Worm (Caenorhabditis elegans) whole organism, L1 larva: ENCODE results near the gene ZK643.2.

Experiments
- C04F5.9 ChIP-seq: sonication (generic microtip); optimal IDR thresholded peaks from 2 replicates; lab custom pipeline; 2016; ENCODE audit warnings: missing genetic modification characterization, missing compliant biosample characterization
- C16A3.4 ChIP-seq: fragments of 150-350 bp; optimal IDR thresholded peaks from 2 replicates; lab custom pipeline; 2014; ENCODE audit warnings: missing biosample characterization, missing genetic modification characterization
- C34B4.2 ChIP-seq: sonication (generic microtip); optimal IDR thresholded peaks from 2 replicates; lab custom pipeline; 2017; ENCODE audit warnings: mild to moderate bottlenecking, missing genetic modification characterization, missing compliant biosample characterization
- F16B12.6 ChIP-seq: fragments of 150-350 bp; optimal IDR thresholded peaks from 2 replicates; lab custom pipeline; 2014; ENCODE audit warnings: missing biosample characterization, missing genetic modification characterization
- Y116A8C.19 ChIP-seq: sonication (generic microtip); optimal IDR thresholded peaks from 2 replicates; lab custom pipeline; 2016; ENCODE audit warnings: missing compliant biosample characterization, missing genetic modification characterization, borderline replicate concordance
- aha-1 ChIP-seq: fragments of 150-350 bp; optimal IDR thresholded peaks from 2 replicates; lab custom pipeline; 2014; ENCODE audit warnings: missing biosample characterization, missing genetic modification characterization
- aly-2 ChIP-seq: fragments of 150-350 bp; optimal IDR thresholded peaks from 2 replicates; lab custom pipeline; 2014; ENCODE audit warnings: missing biosample characterization, missing genetic modification characterization
- ama-1 ChIP-seq: fragments of 150-350 bp; optimal IDR thresholded peaks from 2 replicates; lab custom pipeline; 2014
- blmp-1 ChIP-seq: fragments of 150-350 bp; optimal IDR thresholded peaks from 2 replicates; lab custom pipeline; 2014; ENCODE audit warnings: missing biosample characterization, missing genetic modification characterization
- ceh-63 ChIP-seq: fragments of 200-800 bp; sonication (Bioruptor generic); optimal IDR thresholded peaks from 2 replicates; lab custom pipeline; 2018; ENCODE audit warnings: mild to moderate bottlenecking, missing genetic modification characterization, missing compliant biosample characterization
- ceh-8 ChIP-seq: fragments of 200-800 bp; sonication (Bioruptor generic); optimal IDR thresholded peaks from 2 replicates; lab custom pipeline; 2018; ENCODE audit warnings: mild to moderate bottlenecking, missing genetic modification characterization, moderate library complexity, missing compliant biosample characterization
- ceh-82 ChIP-seq, 3 experiments: fragments of 150-350 bp in 1 of 3; sonication (generic microtip) in 2 of 3; optimal IDR thresholded peaks; 2 replicates each; lab custom pipeline; 2014 to 2017; ENCODE audit warnings: missing biosample characterization in 3 of 3, missing genetic modification characterization in 3 of 3
- ceh-90 ChIP-seq: sonication (generic microtip); optimal IDR thresholded peaks from 2 replicates; lab custom pipeline; 2016; ENCODE audit warnings: missing genetic modification characterization, missing compliant biosample characterization
- ces-1 ChIP-seq: fragments of 150-350 bp; optimal IDR thresholded peaks from 2 replicates; lab custom pipeline; 2014; ENCODE audit warnings: missing biosample characterization, missing genetic modification reagents, missing genetic modification characterization
- dpl-1 ChIP-seq, 3 experiments: fragments of 150-350 bp in 2 of 3; sonication (generic microtip) in 1 of 3; optimal IDR thresholded peaks; 2 replicates each; lab custom pipeline; 2014 to 2017; ENCODE audit warnings: missing biosample characterization in 3 of 3, missing genetic modification characterization in 3 of 3, missing genetic modification reagents in 3 of 3
- efl-1 ChIP-seq, 4 experiments: fragments of 150-350 bp; optimal IDR thresholded peaks in 3 of 4; peaks in 1 of 4; 1 replicate in 1 of 4; 2 replicates in 3 of 4; lab custom pipeline; 2014; ENCODE audit warnings: missing biosample characterization in 2 of 4, missing genetic modification characterization in 2 of 4, missing genetic modification reagents in 2 of 4
- efl-3 ChIP-seq: fragments of 200-800 bp; sonication (Bioruptor generic); optimal IDR thresholded peaks from 2 replicates; lab custom pipeline; 2018; ENCODE audit warnings: mild to moderate bottlenecking, missing genetic modification characterization, missing compliant biosample characterization
- egl-13 ChIP-seq: sonication (generic microtip); optimal IDR thresholded peaks from 2 replicates; lab custom pipeline; 2016; ENCODE audit warnings: missing genotype, missing genetic modification reagents, missing genetic modification characterization, missing compliant biosample characterization
- egl-27 ChIP-seq, 2 experiments: fragments of 150-350 bp in 1 of 2; sonication (generic microtip); optimal IDR thresholded peaks; 3 replicates each; lab custom pipeline; 2017 to 2018; ENCODE audit warnings: missing biosample characterization in 2 of 2, missing genetic modification characterization in 2 of 2, missing genetic modification reagents in 2 of 2
- fkh-4 ChIP-seq: sonication (generic microtip); optimal IDR thresholded peaks from 2 replicates; lab custom pipeline; 2016; ENCODE audit warnings: missing compliant biosample characterization, missing genetic modification characterization, borderline replicate concordance
- hpl-2 ChIP-seq: fragments of 150-350 bp; optimal IDR thresholded peaks from 2 replicates; lab custom pipeline; 2014; ENCODE audit warnings: missing biosample characterization, missing genetic modification reagents, missing genetic modification characterization
- irx-1 ChIP-seq: sonication (generic microtip); optimal IDR thresholded peaks from 2 replicates; lab custom pipeline; 2016; ENCODE audit warnings: missing genetic modification characterization, missing compliant biosample characterization
- isw-1 ChIP-seq: fragments of 200-800 bp; sonication (Bioruptor generic); IDR thresholded peaks from 2 replicates; pipeline ENCODE4 v1.3.6; 2022; ENCODE audit warnings: missing genetic modification characterization, missing compliant biosample characterization
- lin-14 ChIP-seq: fragments of 200-800 bp; sonication (Bioruptor generic); optimal IDR thresholded peaks from 2 replicates; lab custom pipeline; 2018; ENCODE audit warnings: mild to moderate bottlenecking, missing genetic modification characterization, moderate library complexity, missing compliant biosample characterization
- lin-15B ChIP-seq: fragments of 150-350 bp; sonication (generic microtip); optimal IDR thresholded peaks from 3 replicates; lab custom pipeline; 2014; ENCODE audit warnings: missing biosample characterization, missing genetic modification characterization
- lin-39 ChIP-seq: fragments of 150-350 bp; optimal IDR thresholded peaks from 2 replicates; lab custom pipeline; 2014; ENCODE audit warnings: missing biosample characterization, missing genetic modification reagents, missing genetic modification characterization
- lir-3 ChIP-seq: sonication (generic microtip); optimal IDR thresholded peaks from 2 replicates; lab custom pipeline; 2016; ENCODE audit warnings: mild to moderate bottlenecking, missing genetic modification characterization, moderate library complexity, missing compliant biosample characterization; ENCODE audit not compliant: poor library complexity
- lsy-2 ChIP-seq, 2 experiments: fragments of 150-350 bp; optimal IDR thresholded peaks; 2 replicates each; lab custom pipeline; 2014; ENCODE audit warnings: missing biosample characterization in 2 of 2, missing genetic modification characterization in 2 of 2
- mab-9 ChIP-seq: fragments of 200-800 bp; sonication (Bioruptor generic); IDR thresholded peaks from 2 replicates; pipeline ENCODE4 v1.3.6; 2022; ENCODE audit warnings: missing genetic modification reagents, missing genetic modification characterization, missing compliant biosample characterization
- mdl-1 ChIP-seq, 2 experiments: fragments of 150-350 bp; optimal IDR thresholded peaks; 2 replicates each; lab custom pipeline; 2014 to 2017; ENCODE audit warnings: missing biosample characterization in 2 of 2, missing genetic modification characterization in 2 of 2, inconsistent platforms in 1 of 2
- mef-2 ChIP-seq: fragments of 150-350 bp; optimal IDR thresholded peaks from 2 replicates; lab custom pipeline; 2014; ENCODE audit warnings: missing biosample characterization, missing genetic modification characterization
- mep-1 ChIP-seq: fragments of 150-350 bp; optimal IDR thresholded peaks from 2 replicates; lab custom pipeline; 2014; ENCODE audit warnings: missing biosample characterization, missing genetic modification characterization
- nhr-12 ChIP-seq: sonication (generic microtip); optimal IDR thresholded peaks from 2 replicates; lab custom pipeline; 2017; ENCODE audit warnings: missing biosample characterization, missing genetic modification characterization
- nhr-19 ChIP-seq: fragments of 200-800 bp; sonication (Bioruptor generic); conservative IDR thresholded peaks from 2 replicates; pipeline ENCODE4 v1.3.6; 2022; ENCODE audit warnings: missing genetic modification characterization, missing compliant biosample characterization
- nhr-20 ChIP-seq: sonication (generic microtip); optimal IDR thresholded peaks from 2 replicates; lab custom pipeline; 2016; ENCODE audit warnings: mild to moderate bottlenecking, missing genetic modification characterization, missing compliant biosample characterization
- nhr-47 ChIP-seq: sonication (generic microtip); optimal IDR thresholded peaks from 2 replicates; lab custom pipeline; 2016; ENCODE audit warnings: mild to moderate bottlenecking, missing genetic modification characterization, moderate library complexity, missing compliant biosample characterization
- nhr-71 ChIP-seq: sonication (generic microtip); optimal IDR thresholded peaks from 2 replicates; lab custom pipeline; 2016; ENCODE audit warnings: mild to moderate bottlenecking, missing genetic modification characterization, moderate library complexity, missing compliant biosample characterization
- nhr-76 ChIP-seq: sonication (generic microtip); optimal IDR thresholded peaks from 2 replicates; lab custom pipeline; 2017; ENCODE audit warnings: missing biosample characterization, missing genetic modification characterization
- nhr-77 ChIP-seq: fragments of 150-350 bp; optimal IDR thresholded peaks from 2 replicates; lab custom pipeline; 2014; ENCODE audit warnings: missing biosample characterization, missing genetic modification characterization
- nhr-84 ChIP-seq: sonication (generic microtip); optimal IDR thresholded peaks from 2 replicates; lab custom pipeline; 2017; ENCODE audit warnings: missing biosample characterization, missing genetic modification characterization
- nhr-90 ChIP-seq: sonication (generic microtip); optimal IDR thresholded peaks from 2 replicates; lab custom pipeline; 2016; ENCODE audit warnings: mild to moderate bottlenecking, missing genetic modification characterization, missing compliant biosample characterization; ENCODE audit not compliant: poor library complexity
- pag-3 ChIP-seq: sonication (generic microtip); optimal IDR thresholded peaks from 2 replicates; lab custom pipeline; 2017; ENCODE audit warnings: missing genetic modification characterization, mild to moderate bottlenecking, missing compliant biosample characterization, antibody characterized with exemption, borderline replicate concordance; ENCODE audit not compliant: insufficient read depth
- pqm-1 ChIP-seq: sonication (generic microtip); optimal IDR thresholded peaks from 3 replicates; lab custom pipeline; 2017; ENCODE audit warnings: missing biosample characterization, missing genetic modification characterization
- snpc-4 ChIP-seq: fragments of 150-350 bp; optimal IDR thresholded peaks from 2 replicates; lab custom pipeline; 2014; ENCODE audit warnings: missing biosample characterization, missing genetic modification characterization
- snu-23 ChIP-seq: sonication (generic microtip); optimal IDR thresholded peaks from 2 replicates; lab custom pipeline; 2016; ENCODE audit warnings: missing genetic modification characterization, missing compliant biosample characterization
- sox-4 ChIP-seq: sonication (generic microtip); optimal IDR thresholded peaks from 2 replicates; lab custom pipeline; 2016; ENCODE audit warnings: missing genetic modification characterization, missing compliant biosample characterization
- sup-37 ChIP-seq: fragments of 200-800 bp; sonication (Bioruptor generic); optimal IDR thresholded peaks from 2 replicates; lab custom pipeline; 2018; ENCODE audit warnings: mild to moderate bottlenecking, missing genetic modification characterization, missing compliant biosample characterization
- tlp-1 ChIP-seq: fragments of 150-350 bp; optimal IDR thresholded peaks from 2 replicates; lab custom pipeline; 2014; ENCODE audit warnings: missing biosample characterization, missing genetic modification characterization
- unc-62 ChIP-seq: fragments of 150-350 bp; optimal IDR thresholded peaks from 2 replicates; lab custom pipeline; 2014; ENCODE audit warnings: missing biosample characterization, missing genetic modification reagents, missing genetic modification characterization
- vab-15 ChIP-seq: sonication (generic microtip); optimal IDR thresholded peaks from 2 replicates; lab custom pipeline; 2017; ENCODE audit warnings: missing genotype, mild to moderate bottlenecking, missing genetic modification characterization, missing compliant biosample characterization
- xbp-1 ChIP-seq: sonication (generic microtip); optimal IDR thresholded peaks from 2 replicates; lab custom pipeline; 2016; ENCODE audit warnings: missing genetic modification characterization, missing compliant biosample characterization
- zag-1 ChIP-seq: fragments of 150-350 bp; optimal IDR thresholded peaks from 2 replicates; lab custom pipeline; 2014; ENCODE audit warnings: missing biosample characterization, missing genetic modification characterization
- zip-4 ChIP-seq: fragments of 200-800 bp; sonication (Bioruptor generic); optimal IDR thresholded peaks from 2 replicates; lab custom pipeline; 2018; ENCODE audit warnings: mild to moderate bottlenecking, missing genetic modification characterization, moderate library complexity, missing compliant biosample characterization

ZK643.2 gene

DNA sequence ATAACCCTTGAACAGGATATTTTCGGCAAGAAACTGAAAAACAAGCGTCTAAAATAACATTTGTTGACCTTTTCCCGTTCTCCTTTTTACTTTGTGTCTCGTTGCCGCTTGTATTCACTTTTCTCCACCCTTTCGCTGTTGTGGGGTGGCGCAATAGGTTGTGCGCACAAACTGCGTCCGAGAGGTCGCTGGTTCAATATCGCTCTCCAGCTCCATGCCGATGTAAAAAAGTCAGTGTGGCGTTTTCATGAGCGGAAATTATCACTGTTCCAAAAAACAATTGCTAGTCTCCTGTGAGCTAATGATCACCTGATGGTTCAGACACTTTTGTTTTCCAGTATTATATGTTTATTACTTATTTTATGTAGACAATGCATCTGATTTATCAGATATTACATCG, 18.8 kb upstream of the ZK643.2 start (continued):
- no peak for TF ChIP-seq C34B4.2 (tag; lab: Kevin White, UChicago)
- peak; percentile 83 for TF ChIP-seq nhr-71 (tag; lab: Kevin White, UChicago)
- TF ChIP-seq egl-13: peak; percentile 57
- TF ChIP-seq C16A3.4 (tag; lab: Kevin White, UChicago): peak; percentile 78
- TF ChIP-seq pqm-1: no peak
- TF ChIP-seq xbp-1: peak; percentile 73
- no peak for TF ChIP-seq lin-39
- peak; percentile 12 for TF ChIP-seq blmp-1 (tag; lab: Kevin White, UChicago)
- no peak for TF ChIP-seq mef-2 (tag; lab: Kevin White, UChicago)
- peak; percentile 49 for TF ChIP-seq lir-3 (tag; lab: Kevin White, UChicago)
- peak; percentile 86 for TF ChIP-seq snu-23 (GFP tag; lab: Kevin White, UChicago)
- no peak for TF ChIP-seq nhr-84 (tag; lab: Kevin White, UChicago)
- no peak for TF ChIP-seq nhr-76 (tag; lab: Kevin White, UChicago)
- no peak for TF ChIP-seq ceh-90 (tag; lab: Kevin White, UChicago)
- no peak for TF ChIP-seq sup-37 (GFP tag; lab: Kevin White, UChicago)
- no peak for TF ChIP-seq vab-15
- peak; percentile 83 for TF ChIP-seq nhr-47 (tag; lab: Kevin White, UChicago)
- TF ChIP-seq C04F5.9 (tag; lab: Kevin White, UChicago): peak; percentile 46
- peak; percentile 54 for TF ChIP-seq nhr-77
- no peak for TF ChIP-seq nhr-12 (tag; lab: Kevin White, UChicago)
- TF ChIP-seq fkh-4: no peak
- TF ChIP-seq sox-4 (tag; lab: Kevin White, UChicago): peak; percentile 34
- peak; percentile 38; the same call in 1 of the 2 replicates for TF ChIP-seq mab-9 (GFP tag; lab: Robert Waterston, UW)
- TF ChIP-seq ceh-8 (GFP tag; lab: Kevin White, UChicago): peak; percentile 9
- peak; percentile 52 for TF ChIP-seq snpc-4 (tag; lab: Kevin White, UChicago)
- TF ChIP-seq egl-27 (tag; optimal IDR thresholded peaks at IDR 0.05; lab: Kevin White, UChicago): no peak
- peak; percentile 79 for TF ChIP-seq nhr-20 (tag; lab: Kevin White, UChicago)
- peak; percentile 7 for TF ChIP-seq zag-1 (tag; lab: Kevin White, UChicago)
- no peak for TF ChIP-seq Y116A8C.19
- TF ChIP-seq mep-1 (tag; lab: Kevin White, UChicago): peak; percentile 83
- TF ChIP-seq pag-3 (tag; lab: Kevin White, UChicago): peak; percentile 68
- TF ChIP-seq efl-1 (optimal IDR thresholded peaks at IDR 0.05; lab: Kevin White, UChicago): peak; percentile 55 to 71
- TF ChIP-seq efl-1 (GFP tag; optimal IDR thresholded peaks at IDR 0.05 in 1 of 2; lab: Kevin White, UChicago): peak; percentile 47 to 97
- TF ChIP-seq zip-4: no peak
- no peak for TF ChIP-seq ceh-63 (GFP tag; lab: Kevin White, UChicago)
- peak; percentile 65 for TF ChIP-seq nhr-90 (tag; lab: Kevin White, UChicago)
- TF ChIP-seq dpl-1 (GFP tag; optimal IDR thresholded peaks at IDR 0.05; lab: Kevin White, UChicago): peak; percentile 38 to 68 (median 60)
- peak; percentile 35 for TF ChIP-seq isw-1 (GFP tag; lab: Robert Waterston, UW)
- no peak for TF ChIP-seq aha-1 (tag; lab: Kevin White, UChicago)
- no peak for TF ChIP-seq ama-1 (lab: Kevin White, UChicago)
- peak; percentile 27 for TF ChIP-seq aly-2 (tag; lab: Kevin White, UChicago)
- TF ChIP-seq ces-1 (GFP tag; lab: Kevin White, UChicago): no peak
- TF ChIP-seq irx-1 (tag; lab: Kevin White, UChicago): peak; percentile 60
- peak; percentile 38 for TF ChIP-seq F16B12.6
- TF ChIP-seq hpl-2: no peak
- TF ChIP-seq lin-15B (tag; lab: Kevin White, UChicago): no peak
- peak in 1 of 2 experiments; percentile 82 for TF ChIP-seq mdl-1 (tag; optimal IDR thresholded peaks at IDR 0.05; lab: Kevin White, UChicago)
- TF ChIP-seq unc-62: no peak
- no peak for TF ChIP-seq tlp-1
- TF ChIP-seq efl-3 (GFP tag; lab: Kevin White, UChicago): no peak
- TF ChIP-seq lin-14: peak; percentile 77
- peak; percentile 27 to 74 (median 58) for TF ChIP-seq ceh-82 (tag; optimal IDR thresholded peaks at IDR 0.05; lab: Kevin White, UChicago)
- peak; percentile 76 for TF ChIP-seq nhr-19 (GFP tag; lab: Robert Waterston, UW)
- peak; percentile 72 to 85 for TF ChIP-seq lsy-2 (tag; optimal IDR thresholded peaks at IDR 0.05; lab: Kevin White, UChicago)
